Fruit fly (Drosophila melanogaster) whole organism, embryonic: ENCODE measurements around the gene CG7607.

Experiments
- Ada2b ChIP-seq: fragments of 200-800 bp; sonication (Bioruptor generic); IDR thresholded peaks from 2 replicates; pipeline ENCODE4 v1.3.6; 2022; ENCODE audit warnings: missing biosample characterization, missing genetic modification characterization
- Aef1 ChIP-seq: fragments of 200-800 bp; sonication (Bioruptor generic); IDR thresholded peaks from 3 replicates; pipeline ENCODE4 v1.3.6; 2022; ENCODE audit warnings: missing biosample characterization, missing genetic modification characterization
- Atf6 ChIP-seq: fragments of 200-800 bp; sonication (Bioruptor generic); IDR thresholded peaks from 2 replicates; pipeline ENCODE4 v1.3.6; 2022; ENCODE audit warnings: missing biosample characterization, missing genetic modification characterization
- CG13123 ChIP-seq: fragments of 200-800 bp; sonication (Bioruptor generic); optimal IDR thresholded peaks from 2 replicates; lab custom pipeline; 2016; ENCODE audit warnings: missing biosample characterization, missing genetic modification characterization
- CG13424 ChIP-seq: fragments of 200-800 bp; sonication (Bioruptor generic); optimal IDR thresholded peaks from 2 replicates; lab custom pipeline; 2019; ENCODE audit warnings: missing biosample characterization, mild to moderate bottlenecking, missing genetic modification characterization, moderate library complexity
- CG15011 ChIP-seq: fragments of 200-800 bp; sonication (Bioruptor generic); optimal IDR thresholded peaks from 3 replicates; lab custom pipeline; 2018; ENCODE audit warnings: missing biosample characterization, mild to moderate bottlenecking, missing genetic modification characterization
- CG1602 ChIP-seq: fragments of 200-800 bp; sonication (Bioruptor generic); optimal IDR thresholded peaks from 3 replicates; lab custom pipeline; 2016; ENCODE audit warnings: missing biosample characterization, missing genetic modification characterization
- CG17612 ChIP-seq: fragments of 200-800 bp; sonication (Bioruptor generic); IDR thresholded peaks from 2 replicates; pipeline ENCODE4 v1.3.6; 2022; ENCODE audit warnings: missing biosample characterization, missing genetic modification characterization
- CG3838 ChIP-seq: fragments of 200-800 bp; sonication (Bioruptor generic); optimal IDR thresholded peaks from 3 replicates; lab custom pipeline; 2016; ENCODE audit warnings: missing biosample characterization, missing genetic modification characterization
- CG9876 ChIP-seq: fragments of 200-800 bp; sonication (Bioruptor generic); optimal IDR thresholded peaks from 2 replicates; lab custom pipeline; 2016; ENCODE audit warnings: missing biosample characterization, missing genetic modification characterization
- CTCF ChIP-seq: fragments of 200-800 bp; sonication (Bioruptor generic); optimal IDR thresholded peaks from 2 replicates; lab custom pipeline; 2017; ENCODE audit warnings: missing biosample characterization, mild to moderate bottlenecking, missing genetic modification characterization, moderate library complexity
- CkIIα-i1 ChIP-seq: fragments of 200-800 bp; sonication (Bioruptor generic); IDR thresholded peaks from 2 replicates; pipeline ENCODE4 v1.3.6; 2022; ENCODE audit warnings: missing biosample characterization, missing genetic modification characterization
- CrebB ChIP-seq: fragments of 200-800 bp; sonication (Bioruptor generic); optimal IDR thresholded peaks from 3 replicates; lab custom pipeline; 2018; ENCODE audit warnings: missing biosample characterization, mild to moderate bottlenecking, missing genetic modification characterization
- Dfd ChIP-seq, 2 experiments: fragments of >200 bp; optimal IDR thresholded peaks; 2 replicates each; lab custom pipeline; 2017; ENCODE audit warnings: missing biosample characterization in 2 of 2, missing genetic modification characterization in 2 of 2
- Doc2 ChIP-seq: fragments of 200-800 bp; sonication (Bioruptor generic); IDR thresholded peaks from 2 replicates; pipeline ENCODE4 v1.3.6; 2022; ENCODE audit warnings: missing biosample characterization, missing genetic modification characterization
- E2f2 ChIP-seq: fragments of 200-800 bp; sonication (Bioruptor generic); IDR thresholded peaks from 2 replicates; pipeline ENCODE4 v1.3.6; 2022; ENCODE audit warnings: missing biosample characterization, missing genetic modification characterization
- ERR ChIP-seq: fragments of 200-800 bp; sonication (Bioruptor generic); optimal IDR thresholded peaks from 2 replicates; lab custom pipeline; 2016; ENCODE audit warnings: missing biosample characterization, missing genetic modification characterization
- Fer3 ChIP-seq: fragments of 200-800 bp; sonication (Bioruptor generic); optimal IDR thresholded peaks from 2 replicates; lab custom pipeline; 2018; ENCODE audit warnings: missing biosample characterization, mild to moderate bottlenecking, missing genetic modification characterization, moderate library complexity
- Hey ChIP-seq: fragments of 200-800 bp; sonication (Bioruptor generic); optimal IDR thresholded peaks from 3 replicates; lab custom pipeline; 2018; ENCODE audit warnings: missing biosample characterization, mild to moderate bottlenecking, missing genetic modification characterization
- NC2β ChIP-seq: fragments of 200-800 bp; sonication (Bioruptor generic); optimal IDR thresholded peaks from 2 replicates; lab custom pipeline; 2016; ENCODE audit warnings: missing biosample characterization, missing genetic modification characterization
- Ravus ChIP-seq: fragments of 200-800 bp; sonication (Bioruptor generic); IDR thresholded peaks from 2 replicates; pipeline ENCODE4 v1.3.6; 2022; ENCODE audit warnings: missing biosample characterization, missing genetic modification characterization
- Xrp1 ChIP-seq: fragments of 200-800 bp; sonication (Bioruptor generic); IDR thresholded peaks from 2 replicates; pipeline ENCODE4 v1.3.6; 2022; ENCODE audit warnings: missing biosample characterization, missing genetic modification characterization
- az2 ChIP-seq: fragments of 200-800 bp; sonication (Bioruptor generic); optimal IDR thresholded peaks from 3 replicates; lab custom pipeline; 2016; ENCODE audit warnings: missing biosample characterization, missing genetic modification characterization
- bab2 ChIP-seq: fragments of 200-800 bp; sonication (Bioruptor generic); optimal IDR thresholded peaks from 2 replicates; lab custom pipeline; 2016; ENCODE audit warnings: missing biosample characterization, missing genetic modification characterization
- bsh ChIP-seq, 2 experiments: fragments of 200-800 bp; sonication (Bioruptor generic); optimal IDR thresholded peaks; 2 replicates each; lab custom pipeline; 2017 to 2018; ENCODE audit warnings: mild to moderate bottlenecking in 2 of 2, missing biosample characterization in 2 of 2, missing genetic modification characterization in 2 of 2, moderate library complexity in 1 of 2
- chm ChIP-seq: fragments of 200-800 bp; sonication (Bioruptor generic); IDR thresholded peaks from 2 replicates; pipeline ENCODE4 v1.3.6; 2022; ENCODE audit warnings: missing biosample characterization, missing genetic modification characterization
- dmrt11E ChIP-seq: fragments of 200-800 bp; sonication (Bioruptor generic); optimal IDR thresholded peaks from 3 replicates; lab custom pipeline; 2018; ENCODE audit warnings: missing biosample characterization, mild to moderate bottlenecking, missing genetic modification characterization, moderate library complexity
- dpn ChIP-seq, 2 experiments: fragments of 200-800 bp; sonication (Bioruptor generic); optimal IDR thresholded peaks; 3 replicates each; lab custom pipeline; 2016; ENCODE audit warnings: missing biosample characterization in 2 of 2, missing genetic modification characterization in 2 of 2
- exex ChIP-seq: fragments of 200-800 bp; sonication (Bioruptor generic); optimal IDR thresholded peaks from 4 replicates; lab custom pipeline; 2018; ENCODE audit warnings: missing biosample characterization, mild to moderate bottlenecking, missing genetic modification characterization, moderate library complexity
- gem ChIP-seq: fragments of 200-800 bp; sonication (Bioruptor generic); optimal IDR thresholded peaks from 2 replicates; lab custom pipeline; 2019; ENCODE audit warnings: missing biosample characterization, mild to moderate bottlenecking, missing genetic modification characterization, moderate library complexity
- grau ChIP-seq: fragments of 200-800 bp; optimal IDR thresholded peaks from 3 replicates; lab custom pipeline; 2019; ENCODE audit warnings: missing biosample characterization, mild to moderate bottlenecking, missing genetic modification characterization, moderate library complexity
- gt ChIP-seq: fragments of 200-800 bp; sonication (Bioruptor generic); IDR thresholded peaks from 2 replicates; pipeline ENCODE4 v1.3.6; 2022; ENCODE audit warnings: missing biosample characterization, missing genetic modification characterization
- hkb ChIP-seq, 2 experiments: fragments of 200-800 bp in 1 of 2; fragments of >200 bp in 1 of 2; sonication (Bioruptor generic) in 1 of 2; IDR thresholded peaks in 1 of 2; optimal IDR thresholded peaks in 1 of 2; 2 replicates each; pipeline versions ENCODE4 v1.3.6 to Lab custom; 2017 to 2022; ENCODE audit warnings: missing biosample characterization in 1 of 2, missing genetic modification characterization in 1 of 2
- jing ChIP-seq: fragments of 200-800 bp; sonication (Bioruptor generic); optimal IDR thresholded peaks from 2 replicates; lab custom pipeline; 2018; ENCODE audit warnings: missing biosample characterization, mild to moderate bottlenecking, missing genetic modification characterization
- kah ChIP-seq: fragments of 200-800 bp; sonication (Bioruptor generic); optimal IDR thresholded peaks from 2 replicates; lab custom pipeline; 2018; ENCODE audit warnings: missing biosample characterization, mild to moderate bottlenecking, missing genetic modification characterization
- ken ChIP-seq: fragments of 200-800 bp; sonication (Bioruptor generic); IDR thresholded peaks from 3 replicates; pipeline ENCODE4 v1.3.6; 2022; ENCODE audit warnings: missing biosample characterization, missing genetic modification characterization
- lbe ChIP-seq: fragments of 200-800 bp; sonication (Bioruptor generic); optimal IDR thresholded peaks from 2 replicates; lab custom pipeline; 2016; ENCODE audit warnings: missing biosample characterization, mild to moderate bottlenecking, missing genetic modification characterization
- luna ChIP-seq: fragments of 200-800 bp; sonication (Bioruptor generic); optimal IDR thresholded peaks from 2 replicates; lab custom pipeline; 2016; ENCODE audit warnings: missing biosample characterization, missing genetic modification characterization
- nmo ChIP-seq: fragments of 200-800 bp; sonication (Bioruptor generic); optimal IDR thresholded peaks from 2 replicates; lab custom pipeline; 2018; ENCODE audit warnings: missing biosample characterization, mild to moderate bottlenecking, missing genetic modification characterization, moderate library complexity
- odd ChIP-seq: fragments of 200-800 bp; sonication (Bioruptor generic); optimal IDR thresholded peaks from 2 replicates; lab custom pipeline; 2017; ENCODE audit warnings: missing biosample characterization, mild to moderate bottlenecking, missing genetic modification characterization
- onecut ChIP-seq: fragments of 200-800 bp; sonication (Bioruptor generic); IDR thresholded peaks from 2 replicates; pipeline ENCODE4 v1.3.6; 2022; ENCODE audit warnings: missing biosample characterization, missing genetic modification characterization
- otp ChIP-seq: fragments of 200-800 bp; sonication (Bioruptor generic); IDR thresholded peaks from 3 replicates; pipeline ENCODE4, ENCODE4 v1.3.6; 2022; ENCODE audit warnings: missing biosample characterization, missing genetic modification characterization
- pb ChIP-seq: fragments of 200-800 bp; sonication (Bioruptor generic); optimal IDR thresholded peaks from 3 replicates; lab custom pipeline; 2016; ENCODE audit warnings: missing biosample characterization, missing genetic modification characterization
- prd ChIP-seq, 3 experiments: fragments of >200 bp in 2 of 3; fragments of 200-800 bp in 1 of 3; sonication (Bioruptor generic) in 1 of 3; optimal IDR thresholded peaks in 2 of 3; IDR thresholded peaks in 1 of 3; 2 replicates in 2 of 3; 3 replicates in 1 of 3; pipeline versions ENCODE4 v1.3.6 to Lab custom; 2017 to 2022; ENCODE audit warnings: missing biosample characterization in 1 of 3, missing genetic modification characterization in 1 of 3
- pzg ChIP-seq: fragments of 200-800 bp; sonication (Bioruptor generic); optimal IDR thresholded peaks from 3 replicates; lab custom pipeline; 2018; ENCODE audit warnings: missing biosample characterization, mild to moderate bottlenecking, missing genetic modification characterization, moderate library complexity
- run ChIP-seq: fragments of 200-800 bp; sonication (Bioruptor generic); optimal IDR thresholded peaks from 3 replicates; lab custom pipeline; 2018; ENCODE audit warnings: missing biosample characterization, mild to moderate bottlenecking, missing genetic modification characterization
- seq ChIP-seq: fragments of 200-800 bp; sonication (Bioruptor generic); IDR thresholded peaks from 2 replicates; pipeline ENCODE4 v1.3.6; 2022; ENCODE audit warnings: missing biosample characterization, missing genetic modification characterization
- sob ChIP-seq: fragments of 200-800 bp; sonication (Bioruptor generic); IDR thresholded peaks from 2 replicates; pipeline ENCODE4 v1.3.6; 2022; ENCODE audit warnings: missing biosample characterization, missing genetic modification characterization
- tx ChIP-seq: fragments of 200-800 bp; sonication (Bioruptor generic); optimal IDR thresholded peaks from 2 replicates; lab custom pipeline; 2016; ENCODE audit warnings: missing biosample characterization, missing genetic modification characterization
- zfh2 ChIP-seq: fragments of 200-800 bp; sonication (Bioruptor generic); optimal IDR thresholded peaks from 2 replicates; lab custom pipeline; 2016; ENCODE audit warnings: missing biosample characterization, missing genetic modification characterization

Gene CG7607

DNA sequence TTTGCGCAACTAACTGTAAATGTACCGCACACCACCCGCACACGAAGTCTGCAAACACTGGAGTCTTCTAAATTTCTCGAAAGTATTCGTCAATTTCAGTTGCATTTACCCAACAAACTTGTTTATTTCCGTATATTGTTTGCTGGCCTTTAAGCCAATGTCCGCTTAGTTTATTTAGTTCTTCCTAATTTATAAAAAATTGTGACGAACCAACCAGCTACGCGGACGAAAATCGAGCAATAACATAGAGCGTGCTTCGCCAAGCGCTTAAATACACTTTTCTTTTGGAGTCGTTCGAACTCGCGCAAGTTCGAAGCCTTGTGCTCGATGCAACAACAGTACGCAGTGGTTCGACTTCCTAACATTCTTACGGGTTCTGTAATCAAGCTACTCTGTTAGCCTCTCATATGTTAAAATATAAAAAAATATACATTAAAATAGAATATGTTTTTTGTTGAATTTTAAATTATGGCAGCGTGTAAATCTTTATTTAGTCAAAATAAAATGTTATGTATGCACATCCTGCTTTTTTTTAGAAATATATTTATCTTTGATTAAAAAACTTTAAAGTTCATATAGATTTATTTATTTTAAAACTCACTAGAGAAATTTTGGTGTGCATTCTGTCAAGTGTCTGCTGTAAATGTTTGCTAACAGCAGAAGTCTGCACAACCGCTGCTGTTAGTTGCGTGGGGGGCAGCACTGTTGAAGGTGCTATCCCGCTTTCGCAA lies 2.0 kb upstream of the CG7607 start, which contains the start of gene GlcAT-P (continued):
- TF ChIP-seq E2f2 (GFP tag; lab: Robert Waterston, UW) (peak; percentile 50; the same call in 1 of the 2 replicates), exex (tag; lab: Kevin White, UChicago) (no peak), kah (GFP tag; lab: Kevin White, UChicago) (peak; percentile 40), Xrp1 (GFP tag; lab: Robert Waterston, UW) (peak; percentile 74), dmrt11E (tag; lab: Kevin White, UChicago) (peak; percentile 79), bab2 (GFP tag; lab: Kevin White, UChicago) (no peak), NC2β (GFP tag; lab: Kevin White, UChicago) (no peak), hkb (optimal IDR thresholded peaks at IDR 0.05; lab: Kevin White, UChicago) (no peak), hkb (GFP tag; IDR thresholded peaks at IDR 0.05; lab: Robert Waterston, UW) (peak; percentile 42; the same call in 1 of the 2 replicates), seq (GFP tag; lab: Robert Waterston, UW) (peak; percentile 55; the same call in 1 of the 2 replicates), Fer3 (tag; lab: Kevin White, UChicago) (peak; percentile 56), CG3838 (GFP tag; lab: Kevin White, UChicago) (no peak), Aef1 (GFP tag; lab: Robert Waterston, UW) (peak; percentile 31; the same call in 1 of the 3 replicates), nmo (GFP tag; lab: Kevin White, UChicago) (peak; percentile 82), otp (GFP tag; lab: Robert Waterston, UW) (no peak), CkIIα-i1 (GFP tag; lab: Robert Waterston, UW) (no peak), run (tag; lab: Kevin White, UChicago) (peak; percentile 57), Atf6 (GFP tag; lab: Robert Waterston, UW) (peak; percentile 76; the same call in 1 of the 2 replicates), grau (tag; lab: Kevin White, UChicago) (peak; percentile 89), CG15011 (GFP tag; lab: Kevin White, UChicago) (no peak), jing (GFP tag; lab: Kevin White, UChicago) (no peak), odd (GFP tag; lab: Kevin White, UChicago) (peak; percentile 55), ken (GFP tag; lab: Robert Waterston, UW) (no peak), CTCF (GFP tag; lab: Kevin White, UChicago) (no peak), tx (GFP tag; lab: Kevin White, UChicago) (no peak), pb (GFP tag; lab: Kevin White, UChicago) (no peak), Ada2b (GFP tag; lab: Robert Waterston, UW) (peak; percentile 65), ERR (GFP tag; lab: Kevin White, UChicago) (no peak), CG13424 (tag; lab: Kevin White, UChicago) (peak; percentile 84), Doc2 (GFP tag; lab: Robert Waterston, UW) (no peak), Hey (tag; lab: Kevin White, UChicago) (no peak), zfh2 (GFP tag; lab: Kevin White, UChicago) (no peak), chm (GFP tag; lab: Robert Waterston, UW) (no peak), sob (GFP tag; lab: Robert Waterston, UW) (peak; percentile 76), gem (tag; lab: Kevin White, UChicago) (peak; percentile 91), pzg (GFP tag; lab: Kevin White, UChicago) (no peak), gt (GFP tag; lab: Robert Waterston, UW) (no peak), luna (GFP tag; lab: Kevin White, UChicago) (no peak), onecut (GFP tag; lab: Robert Waterston, UW) (no peak), Dfd (GFP tag; optimal IDR thresholded peaks at IDR 0.05; lab: Kevin White, UChicago) (no peak), CG17612 (GFP tag; lab: Robert Waterston, UW) (no peak), dpn (GFP tag; optimal IDR thresholded peaks at IDR 0.05; lab: Kevin White, UChicago) (peak in 1 of 2 experiments; percentile 58), CG13123 (GFP tag; lab: Kevin White, UChicago) (peak; percentile 11), CG9876 (GFP tag; lab: Kevin White, UChicago) (no peak), CrebB (tag; lab: Kevin White, UChicago) (no peak), prd (optimal IDR thresholded peaks at IDR 0.05; lab: Kevin White, UChicago) (no peak), prd (GFP tag; IDR thresholded peaks at IDR 0.05; lab: Robert Waterston, UW) (peak; percentile 63), lbe (no peak), CG1602 (GFP tag; lab: Kevin White, UChicago) (peak; percentile 48), az2 (GFP tag; lab: Kevin White, UChicago) (peak; percentile 54), bsh (GFP tag; optimal IDR thresholded peaks at IDR 0.05; lab: Kevin White, UChicago) (peak in 1 of 2 experiments; percentile 78), Ravus (GFP tag; lab: Robert Waterston, UW) (no peak)
